Fruit fly (Drosophila melanogaster) whole organism, prepupa: ENCODE measurements around the gene Z600.
A peak's percentile ranks its signal among the peaks of the same experiment; 100 is the strongest.

ENCODE experiments used
- CG3032 ChIP-seq: fragments of 200-800 bp; optimal IDR thresholded peaks from 2 replicates; lab custom pipeline; 2019; ENCODE audit warnings: missing biosample characterization, mild to moderate bottlenecking, missing genetic modification characterization, moderate library complexity
- Eip93F ChIP-seq: fragments of 200-800 bp; sonication (Bioruptor generic); optimal IDR thresholded peaks from 2 replicates; lab custom pipeline; 2016; ENCODE audit warnings: missing biosample characterization, mild to moderate bottlenecking, missing genetic modification characterization
- Ets96B ChIP-seq: fragments of 200-800 bp; optimal IDR thresholded peaks from 2 replicates; lab custom pipeline; 2019; ENCODE audit warnings: missing biosample characterization, mild to moderate bottlenecking, missing genetic modification characterization, moderate library complexity
- Gug ChIP-seq: fragments of 200-800 bp; sonication (Bioruptor generic); IDR thresholded peaks from 2 replicates; pipeline ENCODE4 v1.3.6; 2022; ENCODE audit warnings: missing biosample characterization, missing genetic modification characterization
- Lpt ChIP-seq: fragments of 200-800 bp; sonication (Bioruptor generic); optimal IDR thresholded peaks from 3 replicates; lab custom pipeline; 2016; ENCODE audit warnings: missing biosample characterization, missing genetic modification characterization
- Sox102F ChIP-seq: fragments of 200-800 bp; sonication (Bioruptor generic); optimal IDR thresholded peaks from 2 replicates; lab custom pipeline; 2016; ENCODE audit warnings: missing biosample characterization, mild to moderate bottlenecking, missing genetic modification characterization
- fkh ChIP-seq: fragments of 200-800 bp; sonication (Bioruptor generic); optimal IDR thresholded peaks from 3 replicates; lab custom pipeline; 2017; ENCODE audit warnings: missing biosample characterization, mild to moderate bottlenecking, missing genetic modification characterization, moderate library complexity
- lz ChIP-seq: fragments of 200-800 bp; sonication (Bioruptor generic); optimal IDR thresholded peaks from 3 replicates; lab custom pipeline; 2016; ENCODE audit warnings: missing biosample characterization, missing genetic modification characterization
- net ChIP-seq: fragments of 200-800 bp; sonication (Bioruptor generic); optimal IDR thresholded peaks from 3 replicates; lab custom pipeline; 2016; ENCODE audit warnings: missing biosample characterization, missing genetic modification characterization
- spab ChIP-seq: fragments of 200-800 bp; sonication (Bioruptor generic); optimal IDR thresholded peaks from 2 replicates; lab custom pipeline; 2017; ENCODE audit warnings: missing biosample characterization, mild to moderate bottlenecking, missing genetic modification characterization, missing genetic modification reagents
- vri ChIP-seq: fragments of 200-800 bp; sonication (Bioruptor generic); optimal IDR thresholded peaks from 3 replicates; lab custom pipeline; 2016; ENCODE audit warnings: missing biosample characterization, mild to moderate bottlenecking, missing genetic modification characterization

DNA sequence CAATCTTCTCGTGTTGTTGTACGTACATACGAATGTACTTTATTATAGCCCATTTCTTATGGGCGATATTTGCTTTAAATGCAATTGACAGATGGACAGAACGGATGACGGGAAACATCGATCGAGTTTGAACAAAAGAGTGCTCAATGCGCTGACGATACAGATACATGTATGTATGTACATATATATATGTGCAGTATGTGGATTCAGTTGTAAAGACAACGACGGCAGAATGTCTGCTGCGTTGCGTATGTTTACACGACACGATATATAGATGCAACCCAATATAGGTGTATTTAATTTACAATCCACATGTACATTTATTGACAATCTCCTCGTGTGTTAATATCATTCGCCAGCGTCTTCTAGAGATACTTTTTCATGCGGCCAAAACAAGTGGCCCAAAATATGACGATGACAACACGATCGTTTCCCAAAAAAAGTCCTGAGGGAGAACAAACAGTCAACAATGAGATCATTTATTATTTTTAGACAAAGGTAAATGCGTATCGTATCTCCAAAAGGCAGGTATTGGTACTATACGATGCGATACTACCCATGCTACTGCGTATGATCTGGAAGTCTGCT, 21.9 kb downstream of the Z600 start:
- no peak for TF ChIP-seq Gug (GFP tag; lab: Robert Waterston, UW)
- TF ChIP-seq fkh (GFP tag; lab: Kevin White, UChicago): peak; percentile 86
- no peak for TF ChIP-seq Lpt (GFP tag; lab: Kevin White, UChicago)
- TF ChIP-seq Sox102F (GFP tag; lab: Kevin White, UChicago): no peak
- no peak for TF ChIP-seq spab (GFP tag; lab: Kevin White, UChicago)
- no peak for TF ChIP-seq vri
- no peak for TF ChIP-seq lz (GFP tag; lab: Kevin White, UChicago)
- no peak for TF ChIP-seq net (GFP tag; lab: Kevin White, UChicago)
- no peak for TF ChIP-seq Eip93F (GFP tag; lab: Kevin White, UChicago)
- TF ChIP-seq CG3032: no peak
- no peak for TF ChIP-seq Ets96B (tag; lab: Kevin White, UChicago)
